Fruit fly (Drosophila melanogaster): ENCODE results near the gene CG15536.

The CG15536 gene

dm6 chr3R:30424993-30425392 is at the start of gene CG15536:
CG15536 (minus strand) TSS chr3R:30425162.
- no peak for TF ChIP-seq CG8478 (optimal IDR thresholded peaks at IDR 0.05)
- peak; percentile 82 to 90 for TF ChIP-seq CTCF (optimal IDR thresholded peaks at IDR 0.05)

DNA sequence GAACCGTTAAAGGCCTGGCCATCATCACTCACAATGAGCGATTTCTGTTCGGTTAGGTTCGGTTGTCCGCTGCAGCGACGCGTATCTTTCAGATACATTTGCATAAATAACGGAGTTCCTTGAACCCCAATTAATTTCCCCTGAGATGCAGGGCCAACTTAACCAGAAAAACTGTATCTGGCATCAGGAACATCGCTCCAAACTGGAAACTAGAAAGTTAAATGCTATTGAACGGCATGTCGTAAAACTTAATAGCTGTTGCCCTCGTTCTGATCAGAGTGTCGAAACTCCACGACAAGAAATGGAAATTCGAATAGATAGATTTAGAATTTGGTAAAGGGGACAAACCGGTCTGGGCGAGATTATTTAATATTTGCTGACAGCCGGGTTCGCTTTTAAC is 47.4 kb upstream of the CG15536 start:
- no peak for TF ChIP-seq CG8478 (optimal IDR thresholded peaks at IDR 0.05)
- TF ChIP-seq CTCF (optimal IDR thresholded peaks at IDR 0.05) = no peak

DNA sequence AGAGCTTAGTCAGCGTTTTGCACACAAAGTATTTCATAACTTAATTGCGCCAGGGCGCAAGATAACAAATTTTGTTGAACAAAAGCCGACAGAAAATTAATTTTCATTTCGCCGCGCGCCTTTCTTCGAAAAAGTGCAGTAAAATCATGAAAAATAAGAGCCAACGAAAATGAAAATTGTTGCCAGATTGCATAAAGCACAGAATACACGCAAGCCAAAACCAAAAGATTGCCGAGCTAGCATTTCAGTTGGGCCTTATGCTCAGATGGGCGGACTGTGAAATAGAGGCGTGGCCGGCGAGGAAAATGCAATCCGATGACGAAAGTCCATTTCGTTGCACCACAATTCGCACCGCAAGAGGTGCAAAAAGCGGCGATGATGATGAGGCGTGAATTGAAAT is 45.7 kb upstream of the CG15536 start:
- TF ChIP-seq CTCF (optimal IDR thresholded peaks at IDR 0.05) (no peak), CG8478 (optimal IDR thresholded peaks at IDR 0.05) (no peak)

dm6 chr3R:30467062-30467461 is 42.1 kb upstream of the CG15536 start:
- peak; percentile 21 to 58 for TF ChIP-seq CTCF (optimal IDR thresholded peaks at IDR 0.05)
- no peak for TF ChIP-seq CG8478 (optimal IDR thresholded peaks at IDR 0.05)

dm6 chr3R:30466515-30466914 is 41.6 kb upstream of the CG15536 start:
- TF ChIP-seq CTCF (optimal IDR thresholded peaks at IDR 0.05) = no peak
- TF ChIP-seq CG8478 (optimal IDR thresholded peaks at IDR 0.05) = no peak

- TF ChIP-seq CTCF (optimal IDR thresholded peaks at IDR 0.05) (no peak), CG8478 (optimal IDR thresholded peaks at IDR 0.05) (no peak)
These were observed 41.0 kb upstream of the CG15536 start, which contains the start of gene PH4alphaEFB for dm6 chr3R:30465775-30466494. PH4alphaEFB (plus strand) TSS chr3R:30466050.

- TF ChIP-seq CG8478 (optimal IDR thresholded peaks at IDR 0.05) = no peak
- TF ChIP-seq CTCF (optimal IDR thresholded peaks at IDR 0.05) = no peak
These were observed 39.3 kb upstream of the CG15536 start for dm6 chr3R:30464244-30464643.

DNA sequence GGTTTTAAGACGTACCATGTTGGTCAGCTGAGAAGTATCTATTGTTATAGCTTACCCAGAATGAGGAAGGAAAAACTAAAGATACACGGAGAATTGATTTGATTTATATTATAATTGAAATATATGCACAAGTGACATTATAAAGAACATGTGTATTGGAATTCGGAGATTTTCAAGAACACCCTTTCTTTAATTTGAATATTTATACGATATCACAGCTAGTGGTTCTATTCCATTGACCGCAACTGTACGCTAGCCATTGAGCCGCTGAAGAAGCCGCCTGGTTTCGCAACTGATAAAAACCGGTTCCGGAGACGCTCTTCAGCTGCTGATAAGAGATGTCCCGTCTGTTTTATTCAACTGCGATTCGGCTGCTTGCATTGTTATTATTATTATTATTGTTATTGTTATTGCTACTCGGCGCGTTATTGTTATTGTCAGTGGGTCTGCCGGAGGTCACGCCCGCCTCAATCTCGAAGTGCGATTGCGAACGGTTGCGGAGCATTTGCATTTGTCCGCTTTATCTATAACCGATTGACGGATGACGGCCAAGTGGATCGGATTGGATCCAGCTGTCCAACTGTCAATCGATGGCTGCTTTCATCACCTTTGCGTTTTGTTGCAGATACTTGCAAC is 36.8 kb upstream of the CG15536 start:
- no peak for TF ChIP-seq CG8478 (optimal IDR thresholded peaks at IDR 0.05)
- no peak for TF ChIP-seq CTCF (optimal IDR thresholded peaks at IDR 0.05)

dm6 chr3R:30460187-30460586 is 35.2 kb upstream of the CG15536 start:
- TF ChIP-seq CG8478 (optimal IDR thresholded peaks at IDR 0.05) (no peak), CTCF (optimal IDR thresholded peaks at IDR 0.05) (no peak)

dm6 chr3R:30459066-30459935 is 34.3 kb upstream of the CG15536 start, which contains the start of the genes CG2224 and CDase:
CG2224 (minus strand) TSS chr3R:30459300.
CDase (plus strand) TSS chr3R:30459521.
- TF ChIP-seq CTCF (optimal IDR thresholded peaks at IDR 0.05) = peak; percentile 7 to 14
- no peak for TF ChIP-seq CG8478 (optimal IDR thresholded peaks at IDR 0.05)

DNA sequence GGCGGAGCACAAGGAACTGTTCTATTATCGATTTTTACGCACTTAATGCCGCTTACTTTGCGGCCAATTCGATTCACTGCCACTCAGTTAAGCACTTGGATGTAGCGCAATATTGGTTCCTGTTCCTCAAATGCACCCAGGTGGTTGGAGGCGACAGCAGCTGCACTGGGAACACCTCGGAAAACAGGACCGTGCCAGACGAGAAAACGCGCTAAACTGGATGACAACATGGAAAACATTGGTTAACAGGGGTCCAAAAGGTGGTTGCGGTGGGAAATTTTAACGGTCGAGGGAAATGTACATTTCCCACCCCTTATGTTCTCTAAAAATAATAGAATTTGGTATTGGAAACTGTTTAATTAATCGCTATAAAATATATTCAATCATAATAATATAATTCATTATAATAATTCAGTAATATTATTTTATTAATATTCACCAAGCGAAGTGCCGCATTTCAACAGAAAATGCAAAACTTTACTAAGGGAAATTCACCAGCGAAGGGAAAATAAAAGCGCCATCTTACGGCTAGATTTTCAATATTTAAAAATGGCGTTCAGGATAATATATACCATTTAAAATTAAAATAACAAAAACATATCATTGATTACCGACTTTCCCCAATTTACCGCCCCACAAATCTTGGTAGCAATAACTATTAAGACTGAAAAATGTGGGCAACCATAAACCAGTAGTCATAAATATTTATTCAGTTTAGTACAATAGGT is 31.0 kb upstream of the CG15536 start, which contains the start of gene aralar1:
Gene aralar1 (minus strand): TSS at position 51 of the 728 bp plus-strand sequence.
- TF ChIP-seq CTCF (optimal IDR thresholded peaks at IDR 0.05) (peak in 1 of 2 experiments; percentile 64), CG8478 (optimal IDR thresholded peaks at IDR 0.05) (no peak)

DNA sequence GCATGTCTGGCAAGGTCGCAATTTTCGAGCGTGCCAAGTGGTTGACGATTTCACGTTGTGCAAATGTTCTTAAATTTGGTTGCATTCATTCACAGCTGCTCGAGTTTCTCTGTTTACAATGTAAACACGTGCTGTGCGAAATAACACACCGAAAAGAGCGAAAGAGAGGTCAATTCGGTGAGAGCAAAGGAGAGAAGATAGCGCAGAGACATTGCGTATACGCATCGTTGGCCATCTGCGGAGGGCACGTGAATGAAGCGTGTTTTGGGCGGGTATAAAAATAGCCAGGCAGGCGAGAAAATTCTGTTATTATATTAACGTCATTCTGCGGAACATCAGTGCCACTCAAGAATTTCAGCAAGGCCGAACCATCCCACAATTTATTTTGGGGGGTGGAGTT is 29.5 kb upstream of the CG15536 start:
- TF ChIP-seq CTCF (optimal IDR thresholded peaks at IDR 0.05) (no peak), CG8478 (optimal IDR thresholded peaks at IDR 0.05) (no peak)

DNA sequence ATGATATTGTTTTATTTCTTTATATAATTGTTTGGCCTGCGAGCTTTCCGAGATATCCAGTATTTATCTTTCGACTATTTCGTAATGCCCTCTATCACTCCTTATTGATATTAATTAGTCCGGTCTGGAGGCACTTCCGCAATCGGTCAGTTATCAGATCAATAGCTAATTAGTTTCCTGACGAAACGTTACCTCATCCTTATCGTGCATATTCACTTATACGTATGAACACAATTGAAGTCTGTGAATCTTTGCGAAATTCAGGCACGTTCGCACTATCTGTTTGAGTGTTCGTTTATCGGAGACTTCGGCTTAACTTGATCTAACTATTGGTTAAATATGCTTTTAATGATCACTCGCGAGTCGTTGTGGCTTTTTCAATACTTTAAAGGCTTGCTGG is 28.3 kb upstream of the CG15536 start:
- TF ChIP-seq CTCF (optimal IDR thresholded peaks at IDR 0.05) = no peak
- TF ChIP-seq CG8478 (optimal IDR thresholded peaks at IDR 0.05) = no peak

DNA sequence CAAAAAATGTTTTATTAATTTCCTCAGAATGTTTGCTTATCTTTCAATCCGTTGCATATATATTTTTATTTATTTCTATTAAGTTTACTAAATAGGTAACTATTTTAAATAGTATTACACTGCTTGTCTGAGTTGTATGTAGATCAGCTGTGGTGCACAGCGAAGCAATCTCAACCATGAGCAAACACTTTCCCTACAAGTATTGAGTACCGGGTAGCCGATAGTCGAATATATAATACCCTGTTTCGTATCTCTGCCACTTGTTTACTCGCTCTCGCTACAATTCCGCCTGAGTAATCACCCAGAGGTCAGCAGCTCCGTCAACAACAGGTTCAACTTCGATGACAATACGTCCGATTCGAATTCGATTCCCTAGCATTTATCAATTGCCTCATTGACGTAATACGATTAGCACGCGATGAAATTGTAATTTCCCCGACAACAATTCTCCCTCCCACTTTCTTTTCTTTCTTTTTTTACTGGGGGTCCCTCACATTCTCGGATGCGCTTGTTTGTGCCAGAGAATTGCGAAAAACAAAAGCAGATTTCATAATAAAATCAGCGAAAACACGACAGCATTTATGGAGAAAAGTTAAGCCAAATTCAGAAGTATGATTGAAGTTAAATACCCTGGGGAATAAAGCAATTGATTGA is 25.9 kb upstream of the CG15536 start:
- TF ChIP-seq CG8478 (optimal IDR thresholded peaks at IDR 0.05) (no peak), CTCF (optimal IDR thresholded peaks at IDR 0.05) (no peak)
